Worm (Caenorhabditis elegans) whole organism, L4/young adult: ENCODE results near the gene srv-3.

Experiments
- W03F9.2 ChIP-seq: fragments of 150-350 bp; optimal IDR thresholded peaks from 2 replicates; lab custom pipeline; 2014; ENCODE audit warnings: missing biosample characterization, missing genetic modification characterization
- dao-5 ChIP-seq: sonication (generic microtip); optimal IDR thresholded peaks from 2 replicates; lab custom pipeline; 2016; ENCODE audit warnings: missing genotype, missing genetic modification characterization, moderate library complexity, missing compliant biosample characterization
- him-1 ChIP-seq: sonication (generic microtip); optimal IDR thresholded peaks from 2 replicates; lab custom pipeline; 2016; ENCODE audit warnings: missing genotype, missing genetic modification reagents, missing genetic modification characterization, missing compliant biosample characterization

ce11 chrV:19715847-19716246 is 7.1 kb upstream of the srv-3 start, which contains the start of gene Y43F8C.17:
- TF ChIP-seq W03F9.2 (tag; lab: Kevin White, UChicago) (no peak), him-1 (tag; lab: Kevin White, UChicago) (no peak), dao-5 (tag; lab: Kevin White, UChicago) (no peak)
